Fruit fly (Drosophila melanogaster): ENCODE data around the gene CG11307.

Gene CG11307

DNA sequence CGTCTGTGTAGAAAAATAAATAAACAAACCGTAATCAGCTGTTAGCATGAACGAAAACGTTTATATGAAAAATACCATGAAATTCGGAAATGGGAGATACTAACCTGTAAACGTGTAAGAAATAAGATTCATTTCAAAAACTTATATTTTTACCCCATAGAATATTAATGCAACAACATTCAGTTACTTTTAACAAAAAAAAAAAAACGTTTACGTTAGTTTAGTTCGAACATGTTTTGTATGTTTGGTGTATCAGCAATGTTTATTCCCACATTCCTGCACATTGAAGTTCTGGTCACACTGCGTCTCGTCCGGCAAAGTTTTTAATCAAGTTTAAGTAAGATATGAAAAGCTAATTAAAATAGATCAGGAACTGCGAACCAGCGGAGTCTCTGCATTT lies at the start of gene CG11307, which contains the start of gene S1P:
Gene CG11307, plus strand, starts transcription at position 270 of the 400 bp plus-strand sequence.
Gene S1P, minus strand, starts transcription at position 23 of the 400 bp plus-strand sequence.
- TF ChIP-seq CG8478 (optimal IDR thresholded peaks at IDR 0.05) (no peak), CTCF (optimal IDR thresholded peaks at IDR 0.05) (no peak)

DNA sequence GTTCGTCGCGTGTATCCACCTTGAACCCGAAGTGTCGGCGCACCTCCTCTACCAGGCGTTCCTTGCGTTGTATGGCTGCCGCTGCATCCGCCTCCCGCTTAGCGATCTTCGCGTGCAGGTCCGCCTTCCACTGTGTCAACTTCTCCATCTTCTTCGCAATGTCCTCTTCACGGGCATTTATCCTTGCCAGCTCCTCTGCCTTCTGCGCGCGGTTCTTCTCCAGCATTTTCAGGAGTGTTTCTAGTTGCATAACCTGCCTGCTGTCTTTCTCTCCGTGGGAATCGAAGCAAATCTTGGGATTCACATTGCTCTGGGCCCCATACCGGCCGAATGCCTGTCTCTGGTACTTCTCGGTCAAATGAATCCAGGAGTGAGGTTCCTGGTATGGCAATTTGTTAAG lies 49.2 kb upstream of the CG11307 start:
- no peak for TF ChIP-seq CTCF (optimal IDR thresholded peaks at IDR 0.05)
- no peak for TF ChIP-seq CG8478 (optimal IDR thresholded peaks at IDR 0.05)

DNA sequence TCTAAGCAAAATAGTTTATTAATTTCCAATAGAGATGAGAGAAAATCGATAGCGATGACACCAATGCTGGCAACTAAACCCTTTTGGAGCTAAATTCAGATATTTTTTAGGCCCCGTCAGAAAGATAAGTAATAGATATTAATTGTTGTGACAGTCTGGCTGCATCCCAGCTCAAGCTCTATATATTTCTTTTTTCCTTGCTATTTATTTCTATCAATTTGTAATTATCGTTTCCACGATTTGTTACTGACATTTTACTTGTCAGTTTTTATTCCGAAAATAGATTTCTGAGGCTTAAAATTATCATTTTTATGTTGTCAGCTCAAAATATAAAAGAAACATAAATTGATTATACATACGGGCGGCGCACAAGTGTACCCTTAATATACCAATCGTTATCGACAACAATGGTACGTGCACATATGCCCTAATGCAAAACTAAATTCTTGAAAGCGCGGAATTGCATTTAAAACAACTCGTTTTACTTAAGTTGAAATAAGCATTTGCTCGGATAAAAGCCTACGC lies 48.5 kb upstream of the CG11307 start, which contains the start of the genes CRIF and SMC5:
Gene CRIF, minus strand, starts transcription at position 51 of the 525 bp plus-strand sequence.
Gene SMC5, plus strand, starts transcription at position 329 of the 525 bp plus-strand sequence.
- TF ChIP-seq CTCF (optimal IDR thresholded peaks at IDR 0.05), result no peak
- TF ChIP-seq CG8478 (optimal IDR thresholded peaks at IDR 0.05), result no peak

DNA sequence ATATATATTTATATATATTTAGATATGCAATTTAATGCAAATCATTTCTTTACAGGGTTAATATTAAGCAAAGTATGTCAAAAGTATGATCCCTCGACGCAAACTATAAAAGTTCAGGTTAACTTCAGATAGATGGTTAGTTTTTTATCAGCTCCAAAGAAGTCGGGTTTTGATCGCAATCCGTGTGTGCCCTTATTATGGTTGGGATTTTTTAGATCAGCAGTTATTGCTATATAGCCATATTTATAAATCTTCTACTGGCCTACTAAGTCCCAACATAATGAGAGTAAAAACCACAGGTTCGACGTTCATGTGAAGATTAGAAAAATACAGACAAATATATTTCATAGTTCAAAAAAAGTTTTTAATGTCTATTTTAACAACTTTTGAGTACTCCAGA lies 43.6 kb upstream of the CG11307 start, which contains the start of gene EMC10:
Gene EMC10, plus strand, starts transcription at position 301 of the 400 bp plus-strand sequence.
- TF ChIP-seq CTCF (optimal IDR thresholded peaks at IDR 0.05) (no peak), CG8478 (optimal IDR thresholded peaks at IDR 0.05) (no peak)

DNA sequence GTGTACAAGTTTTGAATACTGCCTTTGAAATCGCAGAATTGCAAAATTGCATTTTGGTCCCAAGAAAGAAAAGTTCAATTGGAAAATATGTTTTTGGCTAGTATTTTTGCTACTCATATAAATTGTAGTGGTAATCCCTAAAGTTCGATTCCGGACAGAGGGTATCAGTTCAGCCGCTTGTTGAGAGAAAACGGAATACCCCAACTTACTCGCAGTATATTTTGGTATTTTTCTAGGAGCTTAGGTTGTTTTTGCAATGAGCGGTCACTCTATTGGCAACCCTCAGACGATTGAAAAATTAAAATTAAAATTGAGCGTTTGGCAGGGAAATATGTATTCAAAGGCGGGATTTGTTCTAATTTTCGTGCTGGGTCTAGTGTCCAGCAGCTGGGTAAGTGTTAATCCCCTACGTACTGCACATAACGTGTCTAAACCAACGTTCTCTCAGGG lies 43.1 kb upstream of the CG11307 start:
- TF ChIP-seq CTCF (optimal IDR thresholded peaks at IDR 0.05) (no peak), CG8478 (optimal IDR thresholded peaks at IDR 0.05) (no peak)

DNA sequence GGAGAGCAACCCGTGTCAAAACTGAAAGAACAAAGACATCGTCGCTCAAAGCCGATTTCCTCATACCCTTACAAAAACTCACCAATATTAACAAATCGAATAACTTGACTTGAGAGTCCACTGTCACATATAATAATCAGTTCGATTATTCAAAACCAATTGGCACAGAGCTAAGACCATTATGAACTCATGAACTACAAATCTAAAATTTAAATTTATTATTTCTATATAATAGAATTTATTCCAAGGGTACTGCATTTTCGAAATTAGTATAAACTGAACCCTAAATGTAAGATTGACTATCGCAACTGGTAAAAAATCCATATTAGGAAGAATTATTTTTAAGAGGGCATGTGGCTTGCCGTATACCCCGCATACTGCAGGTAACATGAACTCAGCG lies 35.4 kb upstream of the CG11307 start:
- TF ChIP-seq CTCF (optimal IDR thresholded peaks at IDR 0.05) (no peak), CG8478 (optimal IDR thresholded peaks at IDR 0.05) (no peak)

DNA sequence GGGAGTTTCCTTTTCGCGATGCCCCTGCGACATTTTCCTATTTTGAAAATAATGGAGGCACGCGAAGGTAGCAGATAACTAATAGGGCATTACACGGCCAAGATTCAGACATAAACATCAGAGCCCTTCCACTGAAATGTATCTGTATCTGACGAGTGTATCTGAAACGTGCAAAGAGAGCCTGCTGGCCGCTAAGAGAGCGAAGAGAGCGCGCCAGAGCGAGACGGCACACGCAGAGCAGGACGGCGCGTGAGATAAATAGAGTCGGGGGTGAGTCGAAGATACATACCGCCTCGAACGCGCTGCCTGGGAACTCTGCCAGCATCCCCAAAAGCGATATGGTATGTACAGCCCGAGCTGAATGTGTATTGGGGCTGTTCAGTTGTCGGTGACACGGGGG lies 32.7 kb upstream of the CG11307 start:
- TF ChIP-seq CTCF (optimal IDR thresholded peaks at IDR 0.05) (peak in 1 of 2 experiments; percentile 3), CG8478 (optimal IDR thresholded peaks at IDR 0.05) (no peak)

DNA sequence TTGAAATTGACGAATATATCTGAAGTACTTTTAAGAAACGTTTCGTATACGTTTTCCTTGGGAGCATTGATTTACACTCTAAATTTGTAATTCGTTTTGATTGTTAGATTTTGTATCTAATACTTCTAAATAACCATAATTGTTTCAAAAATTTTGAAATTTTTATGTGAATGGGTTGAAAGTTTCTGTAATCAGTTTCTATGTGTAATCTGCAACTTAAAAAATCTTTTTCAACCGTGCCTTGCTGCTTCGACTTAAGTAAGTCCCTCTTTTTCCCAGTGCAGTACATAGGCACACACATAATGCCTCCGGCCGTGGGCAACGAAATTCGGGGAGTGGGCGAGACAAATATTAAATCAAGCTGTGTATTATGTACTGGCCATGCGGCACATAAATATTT lies 32.0 kb upstream of the CG11307 start:
- TF ChIP-seq CTCF (optimal IDR thresholded peaks at IDR 0.05), result no peak
- TF ChIP-seq CG8478 (optimal IDR thresholded peaks at IDR 0.05), result no peak

DNA sequence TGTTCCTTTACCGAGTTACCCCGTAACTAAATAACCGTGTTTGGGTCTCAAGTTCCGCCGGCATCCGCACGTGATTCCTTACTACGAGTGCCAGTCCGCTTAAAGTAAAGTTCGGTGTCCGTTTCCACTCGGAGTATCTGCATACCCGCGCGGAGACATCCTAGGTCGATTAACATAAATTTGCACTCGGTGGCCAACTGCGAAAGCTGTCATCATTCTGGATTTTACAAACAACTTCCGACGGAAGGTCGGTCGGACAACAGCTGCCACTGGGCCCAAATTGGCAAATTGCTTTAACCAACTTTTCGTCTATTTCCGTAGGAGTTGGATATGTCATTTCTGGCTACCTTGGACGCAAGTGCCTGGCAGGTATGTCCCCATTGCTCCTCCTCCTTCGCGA lies 30.9 kb upstream of the CG11307 start, which contains the start of gene TfAP-2:
Gene TfAP-2, plus strand, starts transcription at position 301 of the 400 bp plus-strand sequence.
- no peak for TF ChIP-seq CG8478 (optimal IDR thresholded peaks at IDR 0.05)
- no peak for TF ChIP-seq CTCF (optimal IDR thresholded peaks at IDR 0.05)

DNA sequence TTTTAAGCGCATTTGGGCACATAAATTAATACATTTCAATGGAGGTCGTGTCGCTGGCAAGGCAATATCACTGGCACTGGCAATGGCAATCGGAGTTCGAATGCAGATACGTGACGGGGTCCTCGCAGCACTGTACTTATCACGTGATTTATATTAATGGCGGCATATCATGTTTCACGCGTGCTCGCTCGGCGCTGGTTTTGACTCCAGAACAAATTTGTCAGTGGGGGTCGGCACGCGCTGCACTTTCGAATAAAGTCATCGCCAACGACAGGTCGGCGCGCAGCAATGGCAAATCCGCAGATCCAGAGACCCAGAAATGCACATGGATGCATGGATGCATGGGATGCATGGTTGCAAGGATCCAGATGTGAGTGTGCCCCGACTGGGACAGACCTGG lies 26.2 kb upstream of the CG11307 start:
- TF ChIP-seq CG8478 (optimal IDR thresholded peaks at IDR 0.05) (no peak), CTCF (optimal IDR thresholded peaks at IDR 0.05) (no peak)

DNA sequence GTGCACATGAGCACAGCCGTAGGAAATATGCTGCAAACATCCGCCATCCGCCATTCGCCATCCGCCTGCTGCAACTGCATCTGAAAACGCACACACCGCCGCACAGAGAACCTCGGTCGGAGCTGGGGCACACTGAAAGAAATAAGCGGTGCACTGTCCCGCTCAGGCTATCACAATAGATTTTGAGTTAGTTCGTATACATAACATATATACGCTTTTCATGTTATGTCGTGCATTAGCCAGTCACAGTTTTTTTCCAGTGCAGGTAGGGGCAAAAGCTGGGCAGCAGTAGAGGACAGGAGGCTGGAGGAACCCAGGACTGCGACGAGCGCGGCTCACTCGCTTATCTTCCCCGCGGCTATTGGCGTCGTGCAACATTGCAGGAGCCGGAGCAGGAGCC lies 23.0 kb upstream of the CG11307 start:
- TF ChIP-seq CG8478 (optimal IDR thresholded peaks at IDR 0.05), result no peak
- TF ChIP-seq CTCF (optimal IDR thresholded peaks at IDR 0.05), result no peak

DNA sequence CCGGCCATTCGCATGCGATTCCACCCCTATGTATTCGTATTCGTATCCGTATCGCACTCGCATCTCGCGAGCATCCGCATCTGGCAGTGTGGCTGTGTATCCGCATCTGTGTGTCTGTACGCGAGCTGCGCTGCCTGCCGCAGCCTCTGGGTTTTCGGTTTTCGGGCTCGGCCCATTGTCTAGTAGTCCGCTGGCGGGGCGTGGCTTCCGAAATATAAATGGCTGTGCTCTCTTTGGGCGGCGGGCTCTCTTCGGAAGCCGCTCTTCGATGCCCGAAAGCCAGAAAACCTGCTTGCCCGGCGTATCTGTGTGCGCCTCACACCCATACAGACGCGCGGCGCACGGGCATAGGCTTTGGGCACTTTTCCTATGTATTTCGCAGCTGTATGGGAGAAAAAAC lies 19.1 kb upstream of the CG11307 start:
- TF ChIP-seq CG8478 (optimal IDR thresholded peaks at IDR 0.05) (no peak), CTCF (optimal IDR thresholded peaks at IDR 0.05) (no peak)

DNA sequence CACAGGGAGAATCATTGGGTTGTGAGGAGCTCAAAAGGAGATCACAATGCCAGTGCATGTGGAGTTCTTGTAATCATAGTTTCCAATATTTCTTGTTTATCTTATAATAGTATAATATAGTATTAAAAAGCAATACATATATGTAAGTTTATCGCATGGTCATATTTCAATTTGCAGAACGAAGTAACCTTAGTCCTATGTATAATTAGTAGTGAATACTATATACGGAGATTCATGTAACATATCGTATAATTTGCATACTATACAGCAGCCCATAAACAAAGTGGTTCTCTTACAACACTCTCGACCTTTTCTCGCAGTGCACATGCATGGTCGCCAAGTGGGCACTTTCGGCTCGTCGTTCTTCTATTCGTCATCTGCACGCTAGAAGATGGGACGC lies 15.1 kb upstream of the CG11307 start:
- no peak for TF ChIP-seq CTCF (optimal IDR thresholded peaks at IDR 0.05)
- no peak for TF ChIP-seq CG8478 (optimal IDR thresholded peaks at IDR 0.05)

DNA sequence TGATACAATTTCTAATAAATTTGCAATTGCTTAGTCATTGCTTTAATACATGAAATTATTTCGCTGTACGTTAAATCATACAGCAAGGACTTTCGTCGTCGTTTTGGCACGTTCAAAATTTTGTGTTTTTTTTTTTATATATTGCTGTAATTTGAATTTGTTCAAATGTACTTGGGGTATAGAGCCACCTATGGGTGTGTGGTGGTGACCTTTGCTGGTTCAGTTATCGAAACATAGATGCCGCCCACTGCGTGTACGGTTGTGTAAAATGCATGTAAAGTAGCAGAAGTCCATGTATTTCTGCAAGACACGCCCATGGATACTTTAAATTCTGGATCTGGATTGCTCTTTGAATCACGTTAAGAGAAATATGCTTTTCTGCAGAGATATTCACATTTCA lies 13.2 kb upstream of the CG11307 start:
- no peak for TF ChIP-seq CG8478 (optimal IDR thresholded peaks at IDR 0.05)
- TF ChIP-seq CTCF (optimal IDR thresholded peaks at IDR 0.05), result peak; percentile 99 to 100

DNA sequence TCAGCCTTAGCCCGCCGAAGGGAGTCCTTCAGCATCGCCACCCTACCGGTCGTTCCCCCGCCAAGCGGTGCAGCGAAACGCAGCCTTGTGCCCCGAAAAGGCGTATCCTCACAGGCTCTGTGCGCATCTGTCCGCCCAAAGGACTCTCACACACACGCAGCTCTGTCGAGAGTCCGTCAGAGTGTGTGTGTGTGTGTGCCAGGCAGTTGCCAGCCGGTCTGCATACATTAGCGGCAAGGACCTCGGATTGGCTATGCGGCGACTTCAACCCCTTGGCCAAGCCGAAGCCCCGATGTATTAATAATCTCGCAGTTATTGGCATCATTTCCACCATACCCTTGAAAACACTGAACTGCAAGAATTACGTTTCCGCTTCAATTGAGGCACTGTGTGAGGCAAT lies 6.9 kb upstream of the CG11307 start:
- TF ChIP-seq CG8478 (optimal IDR thresholded peaks at IDR 0.05) (no peak), CTCF (optimal IDR thresholded peaks at IDR 0.05) (no peak)

DNA sequence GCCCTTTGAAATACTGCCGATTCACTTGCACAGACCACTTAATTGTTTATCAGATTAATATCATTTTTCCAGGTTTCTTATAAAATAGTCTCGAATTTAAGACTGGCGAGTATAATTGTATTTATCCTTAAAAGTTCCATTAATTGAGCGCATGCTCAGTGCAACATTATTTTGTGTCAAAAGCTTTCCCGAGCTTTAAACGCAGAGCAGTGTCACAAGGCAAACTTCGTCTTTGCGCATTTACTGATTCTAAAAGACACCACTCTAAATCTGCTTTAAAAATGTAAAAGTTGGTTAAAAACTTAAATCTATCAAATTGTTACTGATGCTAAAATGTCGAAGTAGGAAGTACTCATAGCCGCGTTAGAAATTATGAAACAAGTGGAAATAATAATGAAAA lies 8.1 kb downstream of the CG11307 start, which contains the start of the genes CG7166 and Alg11:
Gene CG7166, minus strand, starts transcription at position 101 of the 400 bp plus-strand sequence.
Gene Alg11, plus strand, starts transcription at position 260 of the 400 bp plus-strand sequence.
- TF ChIP-seq CG8478 (optimal IDR thresholded peaks at IDR 0.05), result no peak
- no peak for TF ChIP-seq CTCF (optimal IDR thresholded peaks at IDR 0.05)
